Worm (Caenorhabditis elegans): ENCODE measurements around the gene ndab-2.
A peak's percentile ranks its signal among the peaks of the same experiment; 100 is the strongest.

ndab-2 gene

ce11 chrIII:7141285-7141715 is 39.3 kb upstream of the ndab-2 start:
- TF ChIP-seq pax-1 (tag; optimal IDR thresholded peaks at IDR 0.05) (no peak), ama-1 (optimal IDR thresholded peaks at IDR 0.05) (peak; percentile 87), elt-2 (tag; optimal IDR thresholded peaks at IDR 0.05) (peak; percentile 11)

DNA sequence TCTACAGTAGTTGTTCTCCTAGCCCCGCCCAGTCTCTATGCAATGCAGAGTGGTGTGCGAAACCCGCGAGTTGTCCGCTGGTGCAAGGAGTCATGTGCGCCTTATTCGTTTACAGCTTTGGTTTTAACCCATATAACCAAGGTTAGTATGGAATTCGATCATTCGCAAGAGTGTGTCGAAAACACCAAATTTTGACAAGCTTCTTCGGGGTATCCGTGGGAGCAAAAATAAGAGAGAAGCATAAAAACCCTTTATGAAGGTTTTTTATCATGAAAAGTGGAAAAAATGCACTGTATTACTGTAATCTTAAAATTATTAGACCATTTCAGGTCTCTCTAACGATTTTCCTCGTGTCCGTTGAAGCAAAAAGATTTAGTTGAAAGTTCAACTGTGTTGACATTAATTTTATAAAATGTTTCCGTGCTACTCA is 38.4 kb upstream of the ndab-2 start:
- TF ChIP-seq hlh-30 (tag; optimal IDR thresholded peaks at IDR 0.05; ENCODE audit: insufficient read depth) = peak; percentile 25
- peak; percentile 39 for TF ChIP-seq ama-1 (optimal IDR thresholded peaks at IDR 0.05)
- no peak for TF ChIP-seq ceh-6 (GFP tag; optimal IDR thresholded peaks at IDR 0.05)
- no peak for TF ChIP-seq Y22D7AL.16 (tag; optimal IDR thresholded peaks at IDR 0.05)

DNA sequence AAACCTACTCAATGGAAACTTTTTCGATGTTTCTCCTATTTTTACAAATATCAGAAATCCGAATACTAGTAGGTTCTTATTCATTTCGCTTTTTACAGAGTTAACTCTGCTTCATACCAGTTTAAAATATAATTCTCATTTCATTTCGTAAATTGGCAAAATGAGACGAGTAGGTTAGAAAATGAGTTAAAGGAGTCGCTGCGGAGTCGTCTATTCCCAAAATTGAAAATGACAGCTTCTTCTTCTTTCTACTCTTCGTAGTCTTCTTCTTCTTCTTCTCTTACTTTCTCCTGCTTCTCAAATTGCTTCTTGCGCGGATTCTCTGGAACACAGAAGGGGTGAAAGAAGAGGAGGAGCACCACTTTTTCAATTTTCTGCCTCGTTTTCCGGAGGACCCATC is 35.8 kb upstream of the ndab-2 start, which contains the start of gene glr-2:
Gene glr-2 (minus strand): TSS at position 211 of the 400 bp plus-strand sequence.
- TF ChIP-seq unc-3 (GFP tag; conservative IDR thresholded peaks at IDR 0.05) (no peak), unc-3 (tag; optimal IDR thresholded peaks at IDR 0.05) (no peak), unc-42 (tag; optimal IDR thresholded peaks at IDR 0.05) (peak; percentile 59)

- TF ChIP-seq hlh-15 (tag; optimal IDR thresholded peaks at IDR 0.05) (no peak), fax-1 (tag; optimal IDR thresholded peaks at IDR 0.05) (no peak), dmd-4 (tag; optimal IDR thresholded peaks at IDR 0.05; ENCODE audit: borderline replicate concordance) (no peak), mec-3 (tag; optimal IDR thresholded peaks at IDR 0.05; ENCODE audit: borderline replicate concordance) (no peak), madf-2 (tag; optimal IDR thresholded peaks at IDR 0.05) (no peak), unc-55 (GFP tag; optimal IDR thresholded peaks at IDR 0.05) (no peak), nhr-11 (tag; optimal IDR thresholded peaks at IDR 0.05) (no peak), C38D4.7 (GFP tag; optimal IDR thresholded peaks at IDR 0.05) (no peak), pha-4 (tag; optimal IDR thresholded peaks at IDR 0.05) (no peak), sdc-2 (tag; optimal IDR thresholded peaks at IDR 0.05) (no peak), eyg-1 (tag; optimal IDR thresholded peaks at IDR 0.05) (no peak), odd-2 (tag; optimal IDR thresholded peaks at IDR 0.05) (no peak), hlh-8 (tag; optimal IDR thresholded peaks at IDR 0.05) (no peak), ets-4 (tag; optimal IDR thresholded peaks at IDR 0.05) (no peak), hlh-13 (GFP tag; optimal IDR thresholded peaks at IDR 0.05) (no peak), ttx-3 (tag; optimal IDR thresholded peaks at IDR 0.05) (no peak)
Observed at ce11 chrIII:7146341-7146740, 34.2 kb upstream of the ndab-2 start.

DNA sequence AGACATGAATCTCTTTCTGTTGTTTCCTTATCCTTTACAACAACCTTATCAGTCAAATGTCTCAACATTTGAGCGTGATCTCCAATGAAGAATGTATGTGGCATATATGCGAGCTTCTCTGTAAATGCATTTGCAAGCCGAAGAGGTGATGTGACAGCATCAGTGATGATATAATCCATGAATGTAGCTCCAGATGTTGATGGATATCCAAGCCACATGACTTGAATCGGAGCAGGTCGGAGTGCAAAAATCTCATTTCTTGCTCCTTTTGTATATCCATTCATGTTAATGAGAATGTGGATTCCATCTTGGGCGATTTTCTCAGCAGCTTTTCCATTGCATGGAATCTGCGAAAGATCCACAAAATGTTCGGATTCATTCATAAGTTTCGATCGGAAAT is 32.4 kb upstream of the ndab-2 start:
- TF ChIP-seq hlh-13 (GFP tag; optimal IDR thresholded peaks at IDR 0.05) (no peak), ceh-31 (tag; optimal IDR thresholded peaks at IDR 0.05) (no peak), Y22D7AL.16 (tag; optimal IDR thresholded peaks at IDR 0.05) (no peak), hlh-8 (tag; optimal IDR thresholded peaks at IDR 0.05) (no peak), pha-2 (tag; optimal IDR thresholded peaks at IDR 0.05) (no peak)

DNA sequence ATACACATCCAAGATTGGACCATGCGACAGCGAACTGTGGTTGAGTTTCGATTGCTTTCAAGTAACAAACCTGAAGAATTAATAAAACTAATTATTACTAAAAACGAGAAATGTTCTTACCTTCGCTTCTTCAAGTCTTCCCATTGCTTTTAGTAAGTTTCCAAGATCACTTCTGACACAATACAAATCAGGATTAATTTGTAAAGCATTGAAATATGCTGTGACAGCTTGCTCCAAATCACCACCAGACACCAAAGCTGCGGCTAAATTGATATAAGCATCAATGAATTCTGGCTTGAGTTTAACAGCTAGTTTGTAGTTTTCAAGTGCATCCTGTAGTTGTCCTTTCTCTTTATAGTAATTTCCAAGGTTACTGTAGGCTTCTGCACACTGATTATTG is 30.4 kb upstream of the ndab-2 start:
- TF ChIP-seq nhr-232 (tag; optimal IDR thresholded peaks at IDR 0.05) = no peak
- TF ChIP-seq ceh-6 (GFP tag; optimal IDR thresholded peaks at IDR 0.05) = no peak
- no peak for TF ChIP-seq pag-3 (tag; optimal IDR thresholded peaks at IDR 0.05; ENCODE audit: borderline replicate concordance)
- no peak for TF ChIP-seq pat-9 (tag; optimal IDR thresholded peaks at IDR 0.05)
- TF ChIP-seq ttx-3 (tag; optimal IDR thresholded peaks at IDR 0.05) = no peak
- no peak for TF ChIP-seq rnt-1 (tag; optimal IDR thresholded peaks at IDR 0.05)
- TF ChIP-seq pha-2 (tag; optimal IDR thresholded peaks at IDR 0.05) = no peak

DNA sequence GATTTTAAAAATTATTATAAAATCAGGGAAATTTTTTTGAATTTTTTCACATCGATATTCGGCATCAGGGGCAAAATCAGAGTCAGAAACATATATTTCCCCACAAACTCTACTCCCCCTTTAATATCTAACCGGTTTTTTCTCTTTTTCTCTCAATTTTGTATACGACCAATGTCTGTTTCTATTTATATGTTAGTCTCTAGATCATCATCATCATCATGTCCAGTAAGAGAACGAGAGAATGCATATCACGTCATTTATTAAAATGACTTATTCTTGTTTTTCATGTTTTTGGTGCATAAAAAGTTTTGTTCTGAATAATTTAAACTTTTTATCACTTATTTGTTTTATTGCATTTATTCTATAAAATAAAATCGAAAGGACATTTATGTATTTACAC is 28.0 kb upstream of the ndab-2 start:
- TF ChIP-seq ahr-1 (tag; optimal IDR thresholded peaks at IDR 0.05) (no peak), pqm-1 (tag; optimal IDR thresholded peaks at IDR 0.05) (no peak), sox-4 (tag; optimal IDR thresholded peaks at IDR 0.05) (no peak), pat-9 (tag; optimal IDR thresholded peaks at IDR 0.05) (no peak), hlh-6 (tag; optimal IDR thresholded peaks at IDR 0.05) (no peak), ceh-14 (tag; optimal IDR thresholded peaks at IDR 0.05) (no peak), ceh-48 (tag; optimal IDR thresholded peaks at IDR 0.05) (no peak), ceh-45 (GFP tag; IDR thresholded peaks at IDR 0.05) (no peak), fkh-10 (GFP tag; optimal IDR thresholded peaks at IDR 0.05) (no peak), ceh-24 (tag; optimal IDR thresholded peaks at IDR 0.05) (no peak), ceh-9 (tag; optimal IDR thresholded peaks at IDR 0.05) (no peak), ceh-2 (tag; optimal IDR thresholded peaks at IDR 0.05) (no peak), hlh-30 (tag; optimal IDR thresholded peaks at IDR 0.05; ENCODE audit: insufficient read depth) (no peak), C08G9.2 (tag; optimal IDR thresholded peaks at IDR 0.05) (no peak), fkh-6 (tag; optimal IDR thresholded peaks at IDR 0.05) (no peak)
